Worm (Caenorhabditis elegans) whole organism, young adult: ENCODE measurements around the gene scl-1.

ENCODE experiments used
- B0035.1 ChIP-seq: sonication (generic microtip); optimal IDR thresholded peaks from 2 replicates; lab custom pipeline; 2016; ENCODE audit warnings: missing genetic modification characterization, mild to moderate bottlenecking, missing compliant biosample characterization, missing genotype, missing genetic modification reagents
- F33H1.4 ChIP-seq: fragments of 200-800 bp; sonication (Bioruptor generic); IDR thresholded peaks from 2 replicates; pipeline ENCODE4 v1.3.6; 2022; ENCODE audit warnings: missing genetic modification reagents, missing genetic modification characterization, missing compliant biosample characterization
- F39B2.1 ChIP-seq: fragments of 200-800 bp; sonication (Bioruptor generic); IDR thresholded peaks from 2 replicates; pipeline ENCODE4 v1.3.6; 2022; ENCODE audit warnings: missing genetic modification reagents, missing genetic modification characterization, missing compliant biosample characterization
- F55B11.4 ChIP-seq: sonication (generic microtip); optimal IDR thresholded peaks from 2 replicates; lab custom pipeline; 2016; ENCODE audit warnings: missing compliant biosample characterization, missing genetic modification characterization, borderline replicate concordance; ENCODE audit not compliant: insufficient read depth
- F57C9.4 ChIP-seq: sonication (generic microtip); optimal IDR thresholded peaks from 2 replicates; lab custom pipeline; 2017; ENCODE audit warnings: mild to moderate bottlenecking, missing genetic modification characterization, missing compliant biosample characterization
- K11D2.4 ChIP-seq: fragments of 200-800 bp; sonication (Bioruptor generic); IDR thresholded peaks from 2 replicates; pipeline ENCODE4 v1.3.6; 2022; ENCODE audit warnings: missing genetic modification reagents, missing genetic modification characterization, missing compliant biosample characterization
- K12H6.12 ChIP-seq: fragments of 200-800 bp; sonication (Bioruptor generic); optimal IDR thresholded peaks from 2 replicates; lab custom pipeline; 2018; ENCODE audit warnings: mild to moderate bottlenecking, missing genetic modification characterization, missing compliant biosample characterization
- Y53G8AR.9 ChIP-seq: fragments of 200-800 bp; sonication (Bioruptor generic); conservative IDR thresholded peaks from 2 replicates; pipeline ENCODE4 v1.3.6; 2022; ENCODE audit warnings: missing genetic modification reagents, missing genetic modification characterization, missing compliant biosample characterization
- Y67H2A.10 ChIP-seq: fragments of 200-800 bp; sonication (Bioruptor generic); conservative IDR thresholded peaks from 2 replicates; pipeline ENCODE4 v1.3.6; 2022; ENCODE audit warnings: missing genetic modification reagents, missing genetic modification characterization, missing compliant biosample characterization
- Y95B8A.8 ChIP-seq: fragments of 200-800 bp; sonication (Bioruptor generic); IDR thresholded peaks from 2 replicates; pipeline ENCODE4 v1.3.6; 2022; ENCODE audit warnings: missing genetic modification reagents, missing genetic modification characterization, missing compliant biosample characterization
- aptf-2 ChIP-seq: fragments of 200-800 bp; sonication (Bioruptor generic); conservative IDR thresholded peaks from 2 replicates; pipeline ENCODE4 v1.3.6; 2022; ENCODE audit warnings: missing genetic modification reagents, missing genetic modification characterization, missing compliant biosample characterization
- athp-1 ChIP-seq: sonication (generic microtip); optimal IDR thresholded peaks from 2 replicates; lab custom pipeline; 2017; ENCODE audit warnings: mild to moderate bottlenecking, missing genetic modification characterization, missing compliant biosample characterization
- ceh-58 ChIP-seq: fragments of 200-800 bp; sonication (Bioruptor generic); IDR thresholded peaks from 2 replicates; pipeline ENCODE4 v1.3.6; 2022; ENCODE audit warnings: missing genetic modification characterization, missing compliant biosample characterization
- ceh-91 ChIP-seq: fragments of 200-800 bp; sonication (Bioruptor generic); IDR thresholded peaks from 2 replicates; pipeline ENCODE4 v1.3.6; 2022; ENCODE audit warnings: missing genetic modification reagents, missing genetic modification characterization, missing compliant biosample characterization
- chd-7 ChIP-seq: sonication (generic microtip); optimal IDR thresholded peaks from 2 replicates; lab custom pipeline; 2016; ENCODE audit warnings: mild to moderate bottlenecking, missing genetic modification characterization, moderate library complexity, missing compliant biosample characterization
- die-1 ChIP-seq: sonication (generic microtip); optimal IDR thresholded peaks from 2 replicates; lab custom pipeline; 2016; ENCODE audit warnings: missing genotype, mild to moderate bottlenecking, missing genetic modification characterization, missing compliant biosample characterization
- dpl-1 ChIP-seq: fragments of 150-350 bp; optimal IDR thresholded peaks from 2 replicates; lab custom pipeline; 2014; ENCODE audit warnings: missing biosample characterization, missing genetic modification reagents, missing genetic modification characterization
- efl-1 ChIP-seq: fragments of 150-350 bp; optimal IDR thresholded peaks from 2 replicates; lab custom pipeline; 2014; ENCODE audit warnings: missing biosample characterization, missing genetic modification reagents, missing genetic modification characterization
- egrh-3 ChIP-seq: fragments of 200-800 bp; sonication (Bioruptor generic); IDR thresholded peaks from 2 replicates; pipeline ENCODE4 v1.3.6; 2022; ENCODE audit warnings: missing genetic modification reagents, missing genetic modification characterization, missing compliant biosample characterization
- ekl-4 ChIP-seq: fragments of 200-800 bp; sonication (Bioruptor generic); IDR thresholded peaks from 2 replicates; pipeline ENCODE4 v1.3.6; 2022; ENCODE audit warnings: missing genetic modification reagents, missing genetic modification characterization, missing compliant biosample characterization
- fkh-3 ChIP-seq: sonication (generic microtip); optimal IDR thresholded peaks from 2 replicates; lab custom pipeline; 2016; ENCODE audit warnings: mild to moderate bottlenecking, missing genetic modification characterization, missing compliant biosample characterization
- hlh-12 ChIP-seq: sonication (generic microtip); optimal IDR thresholded peaks from 2 replicates; lab custom pipeline; 2016; ENCODE audit warnings: missing genetic modification characterization, missing compliant biosample characterization
- hlh-26 ChIP-seq: fragments of 200-800 bp; sonication (Bioruptor generic); conservative IDR thresholded peaks from 2 replicates; pipeline ENCODE4 v1.3.6; 2022; ENCODE audit warnings: missing genetic modification reagents, missing genetic modification characterization, missing compliant biosample characterization
- hrde-1 ChIP-seq: sonication (generic microtip); optimal IDR thresholded peaks from 2 replicates; lab custom pipeline; 2016; ENCODE audit warnings: missing genetic modification characterization, mild to moderate bottlenecking, missing compliant biosample characterization, moderate library complexity, missing genotype, missing genetic modification reagents, borderline replicate concordance
- hsf-1 ChIP-seq: fragments of 200-800 bp; sonication (Bioruptor generic); IDR thresholded peaks from 2 replicates; pipeline ENCODE4 v1.3.6; 2022; ENCODE audit warnings: missing genetic modification reagents, missing genetic modification characterization, missing compliant biosample characterization
- lag-1 ChIP-seq: fragments of 200-800 bp; sonication (Bioruptor generic); IDR thresholded peaks from 2 replicates; pipeline ENCODE4 v1.3.6; 2022; ENCODE audit warnings: missing genetic modification reagents, missing genetic modification characterization, missing compliant biosample characterization
- lin-26 ChIP-seq: fragments of 200-800 bp; sonication (Bioruptor generic); IDR thresholded peaks from 2 replicates; pipeline ENCODE4 v1.3.6; 2022; ENCODE audit warnings: missing genetic modification reagents, missing genetic modification characterization, missing compliant biosample characterization
- lsy-27 ChIP-seq: sonication (generic microtip); optimal IDR thresholded peaks from 2 replicates; lab custom pipeline; 2017; ENCODE audit warnings: missing genetic modification characterization, mild to moderate bottlenecking, missing compliant biosample characterization, antibody characterized with exemption, missing genotype, borderline replicate concordance; ENCODE audit not compliant: insufficient read depth
- madf-6 ChIP-seq: fragments of 200-800 bp; sonication (Bioruptor generic); IDR thresholded peaks from 2 replicates; pipeline ENCODE4 v1.3.6; 2022; ENCODE audit warnings: missing genetic modification reagents, missing genetic modification characterization, missing compliant biosample characterization
- mes-4 ChIP-seq: sonication (generic microtip); optimal IDR thresholded peaks from 2 replicates; lab custom pipeline; 2016; ENCODE audit warnings: missing genotype, missing genetic modification characterization, missing compliant biosample characterization
- mxl-1 ChIP-seq: sonication (generic microtip); optimal IDR thresholded peaks from 2 replicates; lab custom pipeline; 2016; ENCODE audit warnings: missing genetic modification characterization, missing compliant biosample characterization
- nfya-1 ChIP-seq: sonication (generic microtip); optimal IDR thresholded peaks from 2 replicates; lab custom pipeline; 2017; ENCODE audit warnings: antibody characterized with exemption, missing compliant biosample characterization, missing genetic modification characterization, borderline replicate concordance; ENCODE audit not compliant: insufficient read depth
- nfya-2 ChIP-seq: fragments of 200-800 bp; sonication (Bioruptor generic); IDR thresholded peaks from 2 replicates; pipeline ENCODE4 v1.3.6; 2022; ENCODE audit warnings: missing genetic modification reagents, missing genetic modification characterization, missing compliant biosample characterization
- nfyb-1 ChIP-seq: fragments of 200-800 bp; sonication (Bioruptor generic); IDR thresholded peaks from 2 replicates; pipeline ENCODE4 v1.3.6; 2022; ENCODE audit warnings: missing genetic modification reagents, missing genetic modification characterization, missing compliant biosample characterization
- nhr-80 ChIP-seq: sonication (generic microtip); optimal IDR thresholded peaks from 2 replicates; lab custom pipeline; 2016; ENCODE audit warnings: missing genetic modification characterization, missing compliant biosample characterization
- pha-4 ChIP-seq: fragments of 150-350 bp; sonication (generic microtip); optimal IDR thresholded peaks from 2 replicates; lab custom pipeline; 2014; ENCODE audit warnings: missing biosample characterization, missing genetic modification reagents, missing genetic modification characterization
- rpc-1 ChIP-seq, 2 experiments: fragments of 150-350 bp in 1 of 2; sonication (generic microtip) in 1 of 2; optimal IDR thresholded peaks; 2 replicates each; lab custom pipeline; 2014 to 2018; ENCODE audit warnings: missing biosample characterization in 1 of 2, missing genetic modification characterization in 1 of 2, missing genetic modification reagents in 1 of 2, missing genotype in 1 of 2
- sea-2 ChIP-seq: fragments of 200-800 bp; sonication (Bioruptor generic); IDR thresholded peaks from 2 replicates; pipeline ENCODE4 v1.3.6; 2022; ENCODE audit warnings: missing genetic modification characterization, missing compliant biosample characterization
- snpc-1.1 ChIP-seq: sonication (generic microtip); optimal IDR thresholded peaks from 2 replicates; lab custom pipeline; 2017; ENCODE audit warnings: missing genetic modification characterization, mild to moderate bottlenecking, missing compliant biosample characterization, antibody characterized with exemption, moderate library complexity, missing genotype, missing genetic modification reagents; ENCODE audit not compliant: insufficient read depth
- snpc-4 ChIP-seq, 5 experiments: fragments of 150-350 bp in 1 of 5; sonication (generic microtip) in 4 of 5; optimal IDR thresholded peaks; 2 replicates each; lab custom pipeline; 2014 to 2018; ENCODE audit warnings: missing genetic modification characterization in 5 of 5, missing biosample characterization in 3 of 5, antibody characterized with exemption in 2 of 5, mild to moderate bottlenecking in 2 of 5, missing compliant biosample characterization in 2 of 5, missing genotype in 2 of 5, moderate library complexity in 2 of 5, missing genetic modification reagents in 1 of 5
- tbp1 ChIP-seq: fragments of 200-800 bp; sonication (Bioruptor generic); optimal IDR thresholded peaks from 2 replicates; lab custom pipeline; 2018; ENCODE audit warnings: mild to moderate bottlenecking, missing genetic modification characterization, missing compliant biosample characterization
- tbx-9 ChIP-seq: sonication (generic microtip); optimal IDR thresholded peaks from 2 replicates; lab custom pipeline; 2016; ENCODE audit warnings: borderline replicate concordance, missing genetic modification characterization, inconsistent platforms, missing compliant biosample characterization
- zim-3 ChIP-seq: sonication (generic microtip); optimal IDR thresholded peaks from 2 replicates; lab custom pipeline; 2017; ENCODE audit warnings: mild to moderate bottlenecking, missing genetic modification characterization, moderate library complexity, missing compliant biosample characterization
- ztf-25 ChIP-seq: fragments of 200-800 bp; sonication (Bioruptor generic); IDR thresholded peaks from 2 replicates; pipeline ENCODE4 v1.3.6; 2022; ENCODE audit warnings: missing genetic modification reagents, missing genetic modification characterization, missing compliant biosample characterization
- ztf-26 ChIP-seq: sonication (generic microtip); optimal IDR thresholded peaks from 2 replicates; lab custom pipeline; 2017; ENCODE audit warnings: missing genetic modification characterization, missing compliant biosample characterization
- ztf-28 ChIP-seq: fragments of 200-800 bp; sonication (Bioruptor generic); IDR thresholded peaks from 2 replicates; pipeline ENCODE4 v1.3.6; 2022; ENCODE audit warnings: missing genetic modification reagents, missing genetic modification characterization, missing compliant biosample characterization

Gene scl-1

DNA sequence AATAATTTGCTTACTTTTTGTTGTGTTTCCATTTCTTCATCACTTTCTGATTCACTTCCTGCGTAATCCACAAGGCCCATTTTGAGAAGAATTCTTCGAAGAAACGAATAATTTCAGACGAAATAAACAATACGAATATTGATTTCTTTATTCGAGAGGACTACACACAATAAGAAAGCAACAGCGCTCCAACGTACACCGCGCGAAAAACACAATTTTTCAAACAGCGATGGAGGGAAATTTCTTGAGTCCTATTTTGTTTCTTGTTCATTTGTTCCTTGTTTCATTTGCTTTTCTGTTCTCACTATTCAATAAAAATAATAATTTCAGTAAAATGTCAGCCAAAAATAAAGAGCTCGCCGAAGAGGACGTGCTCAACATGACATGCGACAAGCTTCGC lies 37.6 kb downstream of the scl-1 start, which contains the start of the genes prcc-1 and C39E9.12 (continued):
- TF ChIP-seq Y95B8A.8 (no peak), die-1 (no peak), zim-3 (tag; lab: Kevin White, UChicago) (no peak), tbp1 (GFP tag; lab: Kevin White, UChicago) (peak; percentile 47), Y67H2A.10 (GFP tag; lab: Robert Waterston, UW) (no peak), hlh-12 (tag; lab: Kevin White, UChicago) (no peak), athp-1 (tag; lab: Kevin White, UChicago) (no peak), chd-7 (tag; lab: Kevin White, UChicago) (no peak), aptf-2 (no peak), K11D2.4 (GFP tag; lab: Robert Waterston, UW) (no peak), F39B2.1 (GFP tag; lab: Robert Waterston, UW) (no peak), Y53G8AR.9 (0 out of 2 replicates have a peak, but pooled peaks have one; percentile 13), tbx-9 (no peak), nfya-2 (GFP tag; lab: Robert Waterston, UW) (no peak), egrh-3 (no peak), nfyb-1 (GFP tag; lab: Robert Waterston, UW) (no peak), snpc-4 (GFP tag; optimal IDR thresholded peaks at IDR 0.05; lab: Kevin White, UChicago) (no peak), snpc-4 (tag; optimal IDR thresholded peaks at IDR 0.05; lab: Kevin White, UChicago) (peak in 2 of 4 experiments; percentile 1 to 67), mes-4 (tag; lab: Kevin White, UChicago) (no peak), nfya-1 (tag; lab: Kevin White, UChicago) (no peak), F55B11.4 (tag; lab: Kevin White, UChicago) (no peak), hlh-26 (GFP tag; lab: Robert Waterston, UW) (no peak), ztf-28 (GFP tag; lab: Robert Waterston, UW) (no peak), ceh-91 (GFP tag; lab: Robert Waterston, UW) (peak; percentile 82), rpc-1 (optimal IDR thresholded peaks at IDR 0.05; lab: Kevin White, UChicago) (no peak), rpc-1 (tag; optimal IDR thresholded peaks at IDR 0.05; lab: Kevin White, UChicago) (no peak), fkh-3 (tag; lab: Kevin White, UChicago) (no peak), B0035.1 (tag; lab: Kevin White, UChicago) (no peak), madf-6 (GFP tag; lab: Robert Waterston, UW) (peak; percentile 95)

DNA sequence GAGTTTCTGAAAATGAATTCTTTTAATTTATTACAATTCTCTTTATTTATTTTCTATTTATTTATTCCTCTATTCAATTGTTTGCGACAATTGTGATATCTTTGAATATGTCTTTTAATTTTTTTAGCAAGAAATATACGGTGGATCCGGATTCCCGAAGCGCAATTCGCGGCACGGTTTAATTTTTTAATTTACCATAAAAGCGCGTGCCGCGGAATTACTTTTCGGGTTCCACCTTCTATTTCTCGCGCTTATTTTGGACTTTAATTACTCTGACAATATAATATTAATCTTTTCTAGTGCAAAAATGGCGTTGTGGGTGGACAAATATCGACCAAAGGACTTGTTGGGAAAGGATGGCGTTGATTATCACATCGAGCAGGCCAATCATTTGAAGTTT lies 39.3 kb downstream of the scl-1 start, which contains the start of gene rfc-3:
rfc-3 (plus strand) TSS at position 301 of the 400 bp plus-strand sequence.
- TF ChIP-seq ztf-25 (0 out of 2 replicates have a peak, but pooled peaks have one; percentile 35), hsf-1 (GFP tag; lab: Robert Waterston, UW) (0 out of 2 replicates have a peak, but pooled peaks have one; percentile 22), hlh-26 (GFP tag; lab: Robert Waterston, UW) (no peak), snpc-4 (GFP tag; optimal IDR thresholded peaks at IDR 0.05; lab: Kevin White, UChicago) (no peak), snpc-4 (tag; optimal IDR thresholded peaks at IDR 0.05; lab: Kevin White, UChicago) (no peak), ceh-58 (no peak), athp-1 (tag; lab: Kevin White, UChicago) (no peak), mxl-1 (no peak), ekl-4 (GFP tag; lab: Robert Waterston, UW) (peak; percentile 49; the same call in 1 of the 2 replicates), efl-1 (GFP tag; lab: Kevin White, UChicago) (peak; percentile 49), F57C9.4 (no peak), nhr-80 (no peak), ztf-26 (tag; lab: Kevin White, UChicago) (no peak), dpl-1 (no peak), lag-1 (no peak), sea-2 (GFP tag; lab: Robert Waterston, UW) (no peak), K12H6.12 (no peak), lsy-27 (tag; lab: Kevin White, UChicago) (no peak), F33H1.4 (peak; percentile 8; the same call in 1 of the 2 replicates), lin-26 (no peak), pha-4 (tag; lab: Kevin White, UChicago) (no peak), snpc-1.1 (tag; lab: Kevin White, UChicago) (no peak), rpc-1 (optimal IDR thresholded peaks at IDR 0.05; lab: Kevin White, UChicago) (no peak), rpc-1 (tag; optimal IDR thresholded peaks at IDR 0.05; lab: Kevin White, UChicago) (no peak), hrde-1 (tag; lab: Kevin White, UChicago) (no peak)
